Fruit fly (Drosophila melanogaster): ENCODE results near the gene CG33116.

The CG33116 gene

dm6 chr2L:19546869-19547710, 13.8 kb downstream of the CG33116 start, which contains the start of gene CG10337 (continued):
- TF ChIP-seq chm (GFP tag; IDR thresholded peaks at IDR 0.05) (no peak), CG6272 (GFP tag; IDR thresholded peaks at IDR 0.05) (no peak), CG11504 (tag; optimal IDR thresholded peaks at IDR 0.05) (peak; percentile 64), Lhr (GFP tag; optimal IDR thresholded peaks at IDR 0.05) (no peak), CG14050 (GFP tag; IDR thresholded peaks at IDR 0.05) (no peak), CG6683 (GFP tag; optimal IDR thresholded peaks at IDR 0.05) (peak; percentile 6), CG9609 (GFP tag; optimal IDR thresholded peaks at IDR 0.05) (no peak), CG12942 (GFP tag; optimal IDR thresholded peaks at IDR 0.05) (no peak), hb (GFP tag; IDR thresholded peaks at IDR 0.05; ENCODE audit: partially characterized antibody) (no peak), NC2β (GFP tag; optimal IDR thresholded peaks at IDR 0.05) (no peak), CG4404 (GFP tag; IDR thresholded peaks at IDR 0.05) (no peak), CG10959 (GFP tag; IDR thresholded peaks at IDR 0.05) (no peak), CG16815 (GFP tag; optimal IDR thresholded peaks at IDR 0.05) (no peak), CG30020 (tag; optimal IDR thresholded peaks at IDR 0.05) (no peak), CG31388 (GFP tag; optimal IDR thresholded peaks at IDR 0.05) (no peak), CG11560 (tag; IDR thresholded peaks at IDR 0.05) (no peak), Jarid2 (GFP tag; optimal IDR thresholded peaks at IDR 0.05) (peak; percentile 8), jigr1 (GFP tag; IDR thresholded peaks at IDR 0.05) (no peak), Dad (GFP tag; optimal IDR thresholded peaks at IDR 0.05) (no peak), Doc3 (GFP tag; IDR thresholded peaks at IDR 0.05; ENCODE audit: partially characterized antibody) (no peak), gro (GFP tag; optimal IDR thresholded peaks at IDR 0.05) (peak; percentile 15), Sry-β (GFP tag; optimal IDR thresholded peaks at IDR 0.05) (no peak), CG8765 (GFP tag; IDR thresholded peaks at IDR 0.05) (peak; percentile 43; the same call in 1 of the 2 replicates), Awh (GFP tag; IDR thresholded peaks at IDR 0.05) (no peak), repo (GFP tag; optimal IDR thresholded peaks at IDR 0.05) (no peak), CG11696 (GFP tag; IDR thresholded peaks at IDR 0.05) (no peak), CG2202 (tag; optimal IDR thresholded peaks at IDR 0.05) (no peak), sim (GFP tag; IDR thresholded peaks at IDR 0.05) (no peak), Dip3 (GFP tag; optimal IDR thresholded peaks at IDR 0.05) (no peak), bigmax (GFP tag; optimal IDR thresholded peaks at IDR 0.05) (no peak), hth (optimal IDR thresholded peaks at IDR 0.05) (no peak), CG12299 (tag; optimal IDR thresholded peaks at IDR 0.05) (peak; percentile 57), seq (GFP tag; IDR thresholded peaks at IDR 0.05) (no peak), dysf (GFP tag; IDR thresholded peaks at IDR 0.05) (peak; percentile 55; the same call in 1 of the 3 replicates), corto (GFP tag; optimal IDR thresholded peaks at IDR 0.05) (no peak), CG15479 (GFP tag; optimal IDR thresholded peaks at IDR 0.05) (peak; percentile 56), E2f1 (GFP tag; IDR thresholded peaks at IDR 0.05) (no peak), CG8281 (tag; optimal IDR thresholded peaks at IDR 0.05) (no peak), CG4730 (GFP tag; IDR thresholded peaks at IDR 0.05) (no peak), MBD-R2 (GFP tag; IDR thresholded peaks at IDR 0.05) (peak; percentile 59; the same call in 1 of the 2 replicates), kay (GFP tag; optimal IDR thresholded peaks at IDR 0.05) (peak; percentile 53), sqz (GFP tag; optimal IDR thresholded peaks at IDR 0.05) (peak; percentile 35), CG10209 (GFP tag; optimal IDR thresholded peaks at IDR 0.05) (peak; percentile 38), fu2 (GFP tag; optimal IDR thresholded peaks at IDR 0.05) (no peak), ato (GFP tag; IDR thresholded peaks at IDR 0.05; ENCODE audit: partially characterized antibody) (no peak), usp (GFP tag; optimal IDR thresholded peaks at IDR 0.05) (no peak), zf30C (GFP tag; optimal IDR thresholded peaks at IDR 0.05) (no peak), slbo (GFP tag; IDR thresholded peaks at IDR 0.05) (peak; percentile 29; the same call in 1 of the 2 replicates), CG11723 (GFP tag; optimal IDR thresholded peaks at IDR 0.05) (peak; percentile 12), CG13287 (GFP tag; IDR thresholded peaks at IDR 0.05; ENCODE audit: partially characterized antibody) (no peak)
